In the genomic region with DNA sequence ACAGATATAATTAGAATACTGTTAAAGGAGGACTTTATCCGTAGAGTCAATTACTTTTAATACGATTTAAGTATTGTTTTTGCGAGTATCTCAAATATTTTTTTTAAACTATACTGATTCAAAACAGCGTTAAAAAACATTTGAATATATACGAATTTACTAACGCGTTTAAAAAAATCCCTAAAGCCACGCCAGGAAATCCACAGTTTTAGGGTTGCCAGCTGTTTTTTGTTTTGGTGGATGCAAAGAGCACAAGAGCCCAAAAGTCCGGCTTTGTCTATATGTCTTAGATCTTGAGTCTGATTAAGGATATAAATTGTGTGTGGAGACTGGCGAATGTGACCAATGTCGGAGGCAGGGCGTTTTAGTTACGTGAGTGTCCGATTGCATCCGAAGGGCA, we compare ENCODE assay signal across 1 fruit fly cellular context.
TF ChIP-seq lines count a peak whose summit lies in the region.

No protein-coding gene starts in this region.

TF ChIP-seq in whole organism, embryonic, 481 proteins besides CTCF, POLR2A, EP300 and RAD21 (continued from another document):
- TF ChIP-seq Mad (GFP tag; optimal IDR thresholded peaks at IDR 0.05; lab: Kevin White, UChicago) = no peak
- TF ChIP-seq Fer1 (GFP tag; optimal IDR thresholded peaks at IDR 0.05; lab: Kevin White, UChicago) = no peak
- TF ChIP-seq CG11504 (tag; optimal IDR thresholded peaks at IDR 0.05; lab: Kevin White, UChicago) = peak; percentile 5
- TF ChIP-seq Dek (tag; optimal IDR thresholded peaks at IDR 0.05; lab: Kevin White, UChicago) = no peak
- peak; percentile 17 for TF ChIP-seq CoRest (tag; optimal IDR thresholded peaks at IDR 0.05; lab: Kevin White, UChicago)
- TF ChIP-seq Mrtf (GFP tag; IDR thresholded peaks at IDR 0.05; lab: Robert Waterston, UW) = no peak
- no peak for TF ChIP-seq CG10147 (GFP tag; optimal IDR thresholded peaks at IDR 0.05; lab: Kevin White, UChicago)
- TF ChIP-seq ATbp (GFP tag; optimal IDR thresholded peaks at IDR 0.05; lab: Kevin White, UChicago) = no peak
- TF ChIP-seq lbe (GFP tag; optimal IDR thresholded peaks at IDR 0.05; lab: Kevin White, UChicago) = no peak
- no peak for TF ChIP-seq CG13894 (tag; optimal IDR thresholded peaks at IDR 0.05; lab: Kevin White, UChicago)
- TF ChIP-seq CG9797 (GFP tag; optimal IDR thresholded peaks at IDR 0.05; lab: Kevin White, UChicago) = peak; percentile 53
- TF ChIP-seq scrt (GFP tag; optimal IDR thresholded peaks at IDR 0.05; lab: Kevin White, UChicago) = no peak
- TF ChIP-seq Ets97D (GFP tag; optimal IDR thresholded peaks at IDR 0.05; lab: Kevin White, UChicago) = no peak
- peak; percentile 57 for TF ChIP-seq E2f2 (GFP tag; IDR thresholded peaks at IDR 0.05; lab: Robert Waterston, UW)
- TF ChIP-seq CG12744 (GFP tag; optimal IDR thresholded peaks at IDR 0.05; lab: Kevin White, UChicago) = no peak
- no peak for TF ChIP-seq CG7839 (tag; optimal IDR thresholded peaks at IDR 0.05; lab: Kevin White, UChicago)
- TF ChIP-seq CG6683 (GFP tag; optimal IDR thresholded peaks at IDR 0.05; lab: Kevin White, UChicago) = no peak
- no peak for TF ChIP-seq salm (tag; optimal IDR thresholded peaks at IDR 0.05; lab: Kevin White, UChicago)
- no peak for TF ChIP-seq fru (optimal IDR thresholded peaks at IDR 0.05; lab: Kevin White, UChicago)
- no peak for TF ChIP-seq CG7786 (GFP tag; optimal IDR thresholded peaks at IDR 0.05; lab: Kevin White, UChicago)
- TF ChIP-seq sens-2 (GFP tag; IDR thresholded peaks at IDR 0.05; lab: Robert Waterston, UW) = no peak
- TF ChIP-seq CG8290 (GFP tag; optimal IDR thresholded peaks at IDR 0.05; lab: Kevin White, UChicago) = peak; percentile 3
- TF ChIP-seq CG8290 (tag; optimal IDR thresholded peaks at IDR 0.05; lab: Kevin White, UChicago) = no peak
- peak; percentile 82 for TF ChIP-seq Myb (GFP tag; optimal IDR thresholded peaks at IDR 0.05; lab: Kevin White, UChicago)
- no peak for TF ChIP-seq klu (GFP tag; IDR thresholded peaks at IDR 0.05; lab: Robert Waterston, UW)
- TF ChIP-seq usp (GFP tag; optimal IDR thresholded peaks at IDR 0.05; lab: Kevin White, UChicago) = no peak
- TF ChIP-seq toy (GFP tag; IDR thresholded peaks at IDR 0.05; lab: Robert Waterston, UW) = no peak
- peak; percentile 8 for TF ChIP-seq CG17829 (tag; optimal IDR thresholded peaks at IDR 0.05; lab: Kevin White, UChicago)
- no peak for TF ChIP-seq zfh2 (GFP tag; optimal IDR thresholded peaks at IDR 0.05; lab: Kevin White, UChicago)
- no peak for TF ChIP-seq knrl (GFP tag; IDR thresholded peaks at IDR 0.05; lab: Robert Waterston, UW; ENCODE audit: partially characterized antibody)
- TF ChIP-seq trh (GFP tag; optimal IDR thresholded peaks at IDR 0.05; lab: Kevin White, UChicago) = no peak
- TF ChIP-seq CG1792 (GFP tag; optimal IDR thresholded peaks at IDR 0.05; lab: Kevin White, UChicago) = no peak
- TF ChIP-seq ara (GFP tag; IDR thresholded peaks at IDR 0.05; lab: Robert Waterston, UW) = no peak
- no peak for TF ChIP-seq lov (optimal IDR thresholded peaks at IDR 0.05; lab: Kevin White, UChicago)
- no peak for TF ChIP-seq lov (GFP tag; IDR thresholded peaks at IDR 0.05; lab: Robert Waterston, UW)
- no peak for TF ChIP-seq CG10654 (GFP tag; optimal IDR thresholded peaks at IDR 0.05; lab: Kevin White, UChicago)
- TF ChIP-seq CG3847 (GFP tag; IDR thresholded peaks at IDR 0.05; lab: Robert Waterston, UW) = no peak
- TF ChIP-seq CG10209 (GFP tag; optimal IDR thresholded peaks at IDR 0.05; lab: Kevin White, UChicago) = no peak
- TF ChIP-seq sd (tag; optimal IDR thresholded peaks at IDR 0.05; lab: Kevin White, UChicago) = no peak
- peak; percentile 30 for TF ChIP-seq Med (GFP tag; lab: Kevin White, UChicago)
- no peak for TF ChIP-seq CG18764 (GFP tag; optimal IDR thresholded peaks at IDR 0.05; lab: Kevin White, UChicago)
- TF ChIP-seq ham (GFP tag; IDR thresholded peaks at IDR 0.05; lab: Robert Waterston, UW) = no peak
- TF ChIP-seq pum (GFP tag; optimal IDR thresholded peaks at IDR 0.05; lab: Kevin White, UChicago) = no peak
- TF ChIP-seq lmd (GFP tag; IDR thresholded peaks at IDR 0.05; lab: Robert Waterston, UW) = no peak
- TF ChIP-seq CG9215 (GFP tag; IDR thresholded peaks at IDR 0.05; lab: Robert Waterston, UW) = no peak
- no peak for TF ChIP-seq Oaz (GFP tag; IDR thresholded peaks at IDR 0.05; lab: Robert Waterston, UW)
- peak; percentile 36 for TF ChIP-seq CG33213 (GFP tag; optimal IDR thresholded peaks at IDR 0.05; lab: Kevin White, UChicago)
- no peak for TF ChIP-seq rib (GFP tag; IDR thresholded peaks at IDR 0.05; lab: Robert Waterston, UW)
- TF ChIP-seq oc (tag; optimal IDR thresholded peaks at IDR 0.05; lab: Kevin White, UChicago) = no peak
- TF ChIP-seq CG31224 (GFP tag; IDR thresholded peaks at IDR 0.05; lab: Robert Waterston, UW) = no peak
- TF ChIP-seq hb (GFP tag; IDR thresholded peaks at IDR 0.05; lab: Robert Waterston, UW; ENCODE audit: partially characterized antibody) = no peak
- no peak for TF ChIP-seq CG4854 (GFP tag; optimal IDR thresholded peaks at IDR 0.05; lab: Kevin White, UChicago)
- TF ChIP-seq CG12659 (GFP tag; optimal IDR thresholded peaks at IDR 0.05; lab: Kevin White, UChicago) = no peak
- TF ChIP-seq twi (tag; optimal IDR thresholded peaks at IDR 0.05; lab: Kevin White, UChicago) = no peak
- peak; percentile 15; the same call in 1 of the 2 replicates for TF ChIP-seq Atf6 (GFP tag; IDR thresholded peaks at IDR 0.05; lab: Robert Waterston, UW)
- TF ChIP-seq wor (GFP tag; IDR thresholded peaks at IDR 0.05; lab: Robert Waterston, UW) = no peak
- TF ChIP-seq Lhr (GFP tag; optimal IDR thresholded peaks at IDR 0.05; lab: Kevin White, UChicago) = peak; percentile 2
- no peak for TF ChIP-seq CG5953 (GFP tag; IDR thresholded peaks at IDR 0.05; lab: Robert Waterston, UW)
- TF ChIP-seq row (GFP tag; IDR thresholded peaks at IDR 0.05; lab: Robert Waterston, UW) = peak; percentile 29; the same call in 1 of the 3 replicates
- no peak for TF ChIP-seq Hey (tag; optimal IDR thresholded peaks at IDR 0.05; lab: Kevin White, UChicago)
- no peak for TF ChIP-seq Side (GFP tag; optimal IDR thresholded peaks at IDR 0.05; lab: Kevin White, UChicago)
- TF ChIP-seq sens (GFP tag; lab: Kevin White, UChicago) = peak; percentile 78
- TF ChIP-seq ci (GFP tag; IDR thresholded peaks at IDR 0.05; lab: Robert Waterston, UW) = no peak
- TF ChIP-seq Dref (GFP tag; IDR thresholded peaks at IDR 0.05; lab: Robert Waterston, UW) = no peak
- TF ChIP-seq CG9876 (GFP tag; optimal IDR thresholded peaks at IDR 0.05; lab: Kevin White, UChicago) = no peak
- TF ChIP-seq CG10431 (GFP tag; optimal IDR thresholded peaks at IDR 0.05; lab: Kevin White, UChicago) = no peak
- no peak for TF ChIP-seq tgo (GFP tag; IDR thresholded peaks at IDR 0.05; lab: Robert Waterston, UW)
- no peak for TF ChIP-seq Hmr (GFP tag; optimal IDR thresholded peaks at IDR 0.05; lab: Kevin White, UChicago)
- TF ChIP-seq disco-r (GFP tag; optimal IDR thresholded peaks at IDR 0.05; lab: Kevin White, UChicago) = no peak
- no peak for TF ChIP-seq Gsc (GFP tag; IDR thresholded peaks at IDR 0.05; lab: Robert Waterston, UW)
- TF ChIP-seq CG1602 (GFP tag; optimal IDR thresholded peaks at IDR 0.05; lab: Kevin White, UChicago) = no peak
- TF ChIP-seq nerfin-1 (tag; optimal IDR thresholded peaks at IDR 0.05; lab: Kevin White, UChicago) = no peak
- TF ChIP-seq YL-1 (GFP tag; optimal IDR thresholded peaks at IDR 0.05; lab: Kevin White, UChicago) = peak; percentile 34
- TF ChIP-seq hbn (GFP tag; IDR thresholded peaks at IDR 0.05; lab: Robert Waterston, UW; ENCODE audit: partially characterized antibody) = no peak
- TF ChIP-seq Sox102F (GFP tag; optimal IDR thresholded peaks at IDR 0.05; lab: Kevin White, UChicago) = no peak
- TF ChIP-seq CG17361 (GFP tag; IDR thresholded peaks at IDR 0.05; lab: Robert Waterston, UW) = no peak
- TF ChIP-seq Hand (GFP tag; optimal IDR thresholded peaks at IDR 0.05; lab: Kevin White, UChicago) = no peak
- TF ChIP-seq Sry-δ (GFP tag; optimal IDR thresholded peaks at IDR 0.05; lab: Kevin White, UChicago) = no peak
- no peak for TF ChIP-seq CG7372 (GFP tag; IDR thresholded peaks at IDR 0.05; lab: Robert Waterston, UW)
- TF ChIP-seq CG17568 (GFP tag; optimal IDR thresholded peaks at IDR 0.05; lab: Kevin White, UChicago) = no peak
- TF ChIP-seq CG1603 (tag; optimal IDR thresholded peaks at IDR 0.05; lab: Kevin White, UChicago) = peak; percentile 24
- no peak for TF ChIP-seq exex (tag; optimal IDR thresholded peaks at IDR 0.05; lab: Kevin White, UChicago)
- TF ChIP-seq Rfx (GFP tag; IDR thresholded peaks at IDR 0.05; lab: Robert Waterston, UW) = peak; percentile 11; the same call in 1 of the 2 replicates
- no peak for TF ChIP-seq Ptx1 (GFP tag; IDR thresholded peaks at IDR 0.05; lab: Robert Waterston, UW)
- TF ChIP-seq insv (GFP tag; optimal IDR thresholded peaks at IDR 0.05; lab: Kevin White, UChicago) = no peak
- TF ChIP-seq CG32772 (GFP tag; IDR thresholded peaks at IDR 0.05; lab: Robert Waterston, UW) = no peak
- TF ChIP-seq zfh1 (GFP tag; IDR thresholded peaks at IDR 0.05; lab: Robert Waterston, UW) = no peak
- no peak for TF ChIP-seq en (GFP tag; optimal IDR thresholded peaks at IDR 0.05; lab: Kevin White, UChicago)
- TF ChIP-seq CG3163 (GFP tag; optimal IDR thresholded peaks at IDR 0.05; lab: Kevin White, UChicago) = no peak
- no peak for TF ChIP-seq sima (GFP tag; optimal IDR thresholded peaks at IDR 0.05; lab: Kevin White, UChicago)
- TF ChIP-seq bsh (GFP tag; optimal IDR thresholded peaks at IDR 0.05; lab: Kevin White, UChicago) = no peak
- TF ChIP-seq dati (GFP tag; IDR thresholded peaks at IDR 0.05; lab: Robert Waterston, UW) = no peak
- TF ChIP-seq ttk (GFP tag; IDR thresholded peaks at IDR 0.05; lab: Robert Waterston, UW) = no peak
- no peak for TF ChIP-seq CG12942 (GFP tag; optimal IDR thresholded peaks at IDR 0.05; lab: Kevin White, UChicago)
- TF ChIP-seq NC2α (GFP tag; optimal IDR thresholded peaks at IDR 0.05; lab: Kevin White, UChicago) = no peak
- no peak for TF ChIP-seq lilli (GFP tag; optimal IDR thresholded peaks at IDR 0.05; lab: Kevin White, UChicago)
- no peak for TF ChIP-seq danr (GFP tag; IDR thresholded peaks at IDR 0.05; lab: Robert Waterston, UW)
- peak; percentile 76 for TF ChIP-seq gfzf (GFP tag; optimal IDR thresholded peaks at IDR 0.05; lab: Kevin White, UChicago)
- TF ChIP-seq NFAT (GFP tag; IDR thresholded peaks at IDR 0.05; lab: Robert Waterston, UW) = no peak
- TF ChIP-seq CG15601 (tag; optimal IDR thresholded peaks at IDR 0.05; lab: Kevin White, UChicago) = no peak
- no peak for TF ChIP-seq CG11695 (GFP tag; IDR thresholded peaks at IDR 0.05; lab: Robert Waterston, UW)
- peak; percentile 6 for TF ChIP-seq Sin3A (optimal IDR thresholded peaks at IDR 0.05; lab: Kevin White, UChicago)
- TF ChIP-seq H2.0 (GFP tag; IDR thresholded peaks at IDR 0.05; lab: Robert Waterston, UW) = 0 out of 2 replicates have a peak, but pooled peaks have one; percentile 23
- no peak for TF ChIP-seq CG5180 (GFP tag; optimal IDR thresholded peaks at IDR 0.05; lab: Kevin White, UChicago)
- TF ChIP-seq Meics (GFP tag; optimal IDR thresholded peaks at IDR 0.05; lab: Kevin White, UChicago) = no peak
- no peak for TF ChIP-seq ac (GFP tag; optimal IDR thresholded peaks at IDR 0.05; lab: Kevin White, UChicago)
- no peak for TF ChIP-seq CG6654 (GFP tag; optimal IDR thresholded peaks at IDR 0.05; lab: Kevin White, UChicago)
- TF ChIP-seq CG18599 (GFP tag; optimal IDR thresholded peaks at IDR 0.05; lab: Kevin White, UChicago) = no peak
- TF ChIP-seq B-H2 (GFP tag; optimal IDR thresholded peaks at IDR 0.05; lab: Kevin White, UChicago) = no peak
- TF ChIP-seq MTF-1 (GFP tag; optimal IDR thresholded peaks at IDR 0.05; lab: Kevin White, UChicago; ENCODE audit: borderline replicate concordance) = no peak
- no peak for TF ChIP-seq CG9437 (GFP tag; optimal IDR thresholded peaks at IDR 0.05; lab: Kevin White, UChicago)
- TF ChIP-seq mam (GFP tag; optimal IDR thresholded peaks at IDR 0.05; lab: Kevin White, UChicago) = no peak
- no peak for TF ChIP-seq Vsx1 (GFP tag; optimal IDR thresholded peaks at IDR 0.05; lab: Kevin White, UChicago)
- no peak for TF ChIP-seq tna (GFP tag; IDR thresholded peaks at IDR 0.05; lab: Robert Waterston, UW; ENCODE audit: partially characterized antibody)
- TF ChIP-seq Pdp1 (GFP tag; optimal IDR thresholded peaks at IDR 0.05; lab: Kevin White, UChicago) = no peak
- no peak for TF ChIP-seq Tbp (GFP tag; optimal IDR thresholded peaks at IDR 0.05; lab: Kevin White, UChicago)
- no peak for TF ChIP-seq CG18476 (GFP tag; optimal IDR thresholded peaks at IDR 0.05; lab: Kevin White, UChicago)
- TF ChIP-seq CG10979 (tag; optimal IDR thresholded peaks at IDR 0.05; lab: Kevin White, UChicago) = no peak
- TF ChIP-seq kni (GFP tag; optimal IDR thresholded peaks at IDR 0.05; lab: Kevin White, UChicago) = no peak
- no peak for TF ChIP-seq slbo (GFP tag; IDR thresholded peaks at IDR 0.05; lab: Robert Waterston, UW)
- TF ChIP-seq CG3407 (GFP tag; optimal IDR thresholded peaks at IDR 0.05; lab: Kevin White, UChicago) = no peak
- TF ChIP-seq nom (GFP tag; optimal IDR thresholded peaks at IDR 0.05; lab: Kevin White, UChicago) = no peak
- peak; percentile 17 for TF ChIP-seq MESR4 (GFP tag; optimal IDR thresholded peaks at IDR 0.05; lab: Kevin White, UChicago)
- TF ChIP-seq CG8944 (GFP tag; optimal IDR thresholded peaks at IDR 0.05; lab: Kevin White, UChicago) = no peak
- peak in 1 of 2 experiments; percentile 33 for TF ChIP-seq crp (GFP tag; optimal IDR thresholded peaks at IDR 0.05; lab: Kevin White, UChicago)
- TF ChIP-seq CG3995 (GFP tag; optimal IDR thresholded peaks at IDR 0.05; lab: Kevin White, UChicago) = no peak
- TF ChIP-seq CG6175 (GFP tag; IDR thresholded peaks at IDR 0.05; lab: Robert Waterston, UW) = no peak
- no peak for TF ChIP-seq CG2875 (GFP tag; optimal IDR thresholded peaks at IDR 0.05; lab: Kevin White, UChicago)
- TF ChIP-seq tup (GFP tag; optimal IDR thresholded peaks at IDR 0.05; lab: Kevin White, UChicago) = no peak
- no peak for TF ChIP-seq CG34376 (GFP tag; optimal IDR thresholded peaks at IDR 0.05; lab: Kevin White, UChicago)
- no peak for TF ChIP-seq CG10462 (GFP tag; optimal IDR thresholded peaks at IDR 0.05; lab: Kevin White, UChicago)
